Fruit fly (Drosophila melanogaster) whole organism, embryonic: Measurements from ENCODE around the gene SmE.

Experiments
- Aef1 ChIP-seq: fragments of 200-800 bp; sonication (Bioruptor generic); IDR thresholded peaks from 3 replicates; pipeline ENCODE4 v1.3.6; 2022; ENCODE audit warnings: missing biosample characterization, missing genetic modification characterization
- C15 ChIP-seq: fragments of 200-800 bp; sonication (Bioruptor generic); IDR thresholded peaks from 3 replicates; pipeline ENCODE4 v1.3.6; 2022; ENCODE audit warnings: missing biosample characterization, missing genetic modification characterization
- CG11695 ChIP-seq: fragments of 200-800 bp; sonication (Bioruptor generic); IDR thresholded peaks from 3 replicates; pipeline ENCODE4 v1.3.6; 2022; ENCODE audit warnings: missing biosample characterization, missing genetic modification characterization
- CG11696 ChIP-seq: fragments of 200-800 bp; sonication (Bioruptor generic); IDR thresholded peaks from 2 replicates; pipeline ENCODE4 v1.3.6; 2022; ENCODE audit warnings: missing biosample characterization, missing genetic modification characterization
- CG13287 ChIP-seq: fragments of 200-800 bp; sonication (Bioruptor generic); IDR thresholded peaks from 2 replicates; pipeline ENCODE4 v1.3.6; 2022; ENCODE audit warnings: missing biosample characterization, missing genetic modification characterization; ENCODE audit not compliant: partially characterized antibody
- CG15073 ChIP-seq: fragments of 200-800 bp; sonication (Bioruptor generic); optimal IDR thresholded peaks from 2 replicates; lab custom pipeline; 2016; ENCODE audit warnings: missing biosample characterization, missing genetic modification characterization
- CG15479 ChIP-seq: fragments of 200-800 bp; sonication (Bioruptor generic); optimal IDR thresholded peaks from 3 replicates; lab custom pipeline; 2019; ENCODE audit warnings: missing biosample characterization, mild to moderate bottlenecking, missing genetic modification characterization, moderate library complexity
- CG1602 ChIP-seq: fragments of 200-800 bp; sonication (Bioruptor generic); optimal IDR thresholded peaks from 3 replicates; lab custom pipeline; 2016; ENCODE audit warnings: missing biosample characterization, missing genetic modification characterization
- CG17359 ChIP-seq: fragments of 200-800 bp; sonication (Bioruptor generic); optimal IDR thresholded peaks from 3 replicates; lab custom pipeline; 2018; ENCODE audit warnings: missing biosample characterization, mild to moderate bottlenecking, missing genetic modification characterization, moderate library complexity
- CG2199 ChIP-seq: fragments of 200-800 bp; sonication (Bioruptor generic); IDR thresholded peaks from 3 replicates; pipeline ENCODE4 v1.3.6; 2022; ENCODE audit warnings: missing biosample characterization, missing genetic modification characterization
- CG31365 ChIP-seq: fragments of 200-800 bp; sonication (Bioruptor generic); optimal IDR thresholded peaks from 2 replicates; lab custom pipeline; 2018; ENCODE audit warnings: missing biosample characterization, mild to moderate bottlenecking, missing genetic modification characterization
- CG3281 ChIP-seq: fragments of 200-800 bp; sonication (Bioruptor generic); optimal IDR thresholded peaks from 3 replicates; lab custom pipeline; 2017; ENCODE audit warnings: missing biosample characterization, mild to moderate bottlenecking, missing genetic modification characterization
- CG3995 ChIP-seq: fragments of 200-800 bp; sonication (Bioruptor generic); optimal IDR thresholded peaks from 3 replicates; lab custom pipeline; 2016; ENCODE audit warnings: missing biosample characterization, missing genetic modification characterization
- CG6254 ChIP-seq: fragments of 200-800 bp; sonication (Bioruptor generic); optimal IDR thresholded peaks from 3 replicates; lab custom pipeline; 2017; ENCODE audit warnings: mild to moderate bottlenecking, missing biosample characterization, missing genetic modification reagents, missing genetic modification characterization
- CG6689 ChIP-seq: fragments of 200-800 bp; sonication (Bioruptor generic); IDR thresholded peaks from 2 replicates; pipeline ENCODE4 v1.3.6; 2022; ENCODE audit warnings: missing biosample characterization, missing genetic modification characterization
- CG6765 ChIP-seq: fragments of 200-800 bp; sonication (Bioruptor generic); optimal IDR thresholded peaks from 3 replicates; lab custom pipeline; 2017; ENCODE audit warnings: missing biosample characterization, mild to moderate bottlenecking, missing genetic modification characterization
- CG7963 ChIP-seq: fragments of 200-800 bp; sonication (Bioruptor generic); IDR thresholded peaks from 3 replicates; pipeline ENCODE4 v1.3.6; 2022; ENCODE audit warnings: missing biosample characterization, missing genetic modification characterization; ENCODE audit not compliant: partially characterized antibody
- CG8290 ChIP-seq, 3 experiments: fragments of 200-800 bp; sonication (Bioruptor generic); optimal IDR thresholded peaks; 2 replicates each; lab custom pipeline; 2016 to 2019; ENCODE audit warnings: missing biosample characterization in 3 of 3, missing genetic modification characterization in 3 of 3, mild to moderate bottlenecking in 2 of 3, moderate library complexity in 1 of 3
- CG9817 ChIP-seq: fragments of 200-800 bp; sonication (Bioruptor generic); optimal IDR thresholded peaks from 2 replicates; lab custom pipeline; 2018; ENCODE audit warnings: missing biosample characterization, mild to moderate bottlenecking, missing genetic modification characterization, moderate library complexity
- D ChIP-seq, 2 experiments: fragments of 200-800 bp in 1 of 2; fragments of >200 bp in 1 of 2; sonication (Bioruptor generic) in 1 of 2; optimal IDR thresholded peaks; 2 replicates in 1 of 2; 3 replicates in 1 of 2; lab custom pipeline; 2017; ENCODE audit warnings: mild to moderate bottlenecking in 1 of 2, missing biosample characterization in 1 of 2, missing genetic modification characterization in 1 of 2, missing genetic modification reagents in 1 of 2
- Dip2 ChIP-seq: fragments of 200-800 bp; sonication (Bioruptor generic); IDR thresholded peaks from 2 replicates; pipeline ENCODE4 v1.3.6; 2022; ENCODE audit warnings: missing biosample characterization, missing genetic modification characterization
- Drgx ChIP-seq: fragments of 200-800 bp; sonication (Bioruptor generic); IDR thresholded peaks from 2 replicates; pipeline ENCODE4 v1.3.6; 2022; ENCODE audit warnings: missing biosample characterization, missing genetic modification characterization
- Hmx ChIP-seq: fragments of 200-800 bp; sonication (Bioruptor generic); optimal IDR thresholded peaks from 2 replicates; lab custom pipeline; 2016; ENCODE audit warnings: missing biosample characterization, missing genetic modification characterization
- Hr78 ChIP-seq, 2 experiments: fragments of 200-800 bp in 1 of 2; fragments of >200 bp in 1 of 2; sonication (Bioruptor generic) in 1 of 2; optimal IDR thresholded peaks; 2 replicates each; lab custom pipeline; 2017 to 2019; ENCODE audit warnings: missing biosample characterization in 2 of 2, missing genetic modification characterization in 2 of 2, mild to moderate bottlenecking in 1 of 2, moderate library complexity in 1 of 2
- Lpt ChIP-seq: fragments of >200 bp; optimal IDR thresholded peaks from 2 replicates; lab custom pipeline; 2018; ENCODE audit warnings: missing biosample characterization, missing genetic modification characterization
- Myb ChIP-seq: fragments of 200-800 bp; sonication (Bioruptor generic); optimal IDR thresholded peaks from 2 replicates; lab custom pipeline; 2016; ENCODE audit warnings: missing biosample characterization, missing genetic modification characterization
- Nf-YC ChIP-seq: fragments of 200-800 bp; optimal IDR thresholded peaks from 3 replicates; lab custom pipeline; 2019; ENCODE audit warnings: missing biosample characterization, mild to moderate bottlenecking, missing genetic modification characterization, moderate library complexity
- Oaz ChIP-seq: fragments of 200-800 bp; sonication (Bioruptor generic); IDR thresholded peaks from 2 replicates; pipeline ENCODE4 v1.3.6; 2022; ENCODE audit warnings: missing biosample characterization, missing genetic modification characterization
- Poxn ChIP-seq: fragments of 200-800 bp; sonication (Bioruptor generic); IDR thresholded peaks from 2 replicates; pipeline ENCODE4 v1.3.6; 2022; ENCODE audit warnings: missing biosample characterization, missing genetic modification characterization
- ab ChIP-seq: fragments of 200-800 bp; sonication (Bioruptor generic); optimal IDR thresholded peaks from 2 replicates; lab custom pipeline; 2016; ENCODE audit warnings: missing biosample characterization, missing genetic modification characterization
- aop ChIP-seq: fragments of 200-800 bp; sonication (Bioruptor generic); IDR thresholded peaks from 2 replicates; pipeline ENCODE4 v1.3.6; 2022; ENCODE audit warnings: missing biosample characterization, missing genetic modification characterization
- ash1 ChIP-seq: fragments of 200-800 bp; sonication (Bioruptor generic); optimal IDR thresholded peaks from 2 replicates; lab custom pipeline; 2018; ENCODE audit warnings: missing biosample characterization, mild to moderate bottlenecking, missing genetic modification characterization
- bowl ChIP-seq: fragments of 200-800 bp; sonication (Bioruptor generic); IDR thresholded peaks from 2 replicates; pipeline ENCODE4 v1.3.6; 2022; ENCODE audit warnings: missing biosample characterization, missing genetic modification characterization
- da ChIP-seq: fragments of 200-800 bp; sonication (Bioruptor generic); optimal IDR thresholded peaks from 2 replicates; lab custom pipeline; 2016; ENCODE audit warnings: missing biosample characterization, missing genetic modification characterization
- disco-r ChIP-seq: fragments of 200-800 bp; sonication (Bioruptor generic); optimal IDR thresholded peaks from 2 replicates; lab custom pipeline; 2016; ENCODE audit warnings: missing biosample characterization, missing genetic modification characterization
- dm ChIP-seq: fragments of 200-800 bp; sonication (Bioruptor generic); optimal IDR thresholded peaks from 3 replicates; lab custom pipeline; 2016; ENCODE audit warnings: missing biosample characterization, missing genetic modification characterization
- en ChIP-seq: fragments of 200-800 bp; sonication (Bioruptor generic); optimal IDR thresholded peaks from 2 replicates; lab custom pipeline; 2016; ENCODE audit warnings: missing biosample characterization, missing genetic modification characterization
- gsb ChIP-seq: fragments of 200-800 bp; sonication (Bioruptor generic); IDR thresholded peaks from 2 replicates; pipeline ENCODE4 v1.3.6; 2022; ENCODE audit warnings: missing biosample characterization, missing genetic modification characterization
- hth ChIP-seq: fragments of >200 bp; optimal IDR thresholded peaks from 2 replicates; lab custom pipeline; 2017; ENCODE audit warnings: inconsistent platforms
- ind ChIP-seq: fragments of 200-800 bp; sonication (Bioruptor generic); optimal IDR thresholded peaks from 3 replicates; lab custom pipeline; 2016; ENCODE audit warnings: missing biosample characterization, missing genetic modification characterization
- kay ChIP-seq: fragments of 200-800 bp; sonication (Bioruptor generic); optimal IDR thresholded peaks from 2 replicates; lab custom pipeline; 2016; ENCODE audit warnings: missing biosample characterization, missing genetic modification characterization
- lab ChIP-seq: fragments of 200-800 bp; sonication (Bioruptor generic); optimal IDR thresholded peaks from 3 replicates; lab custom pipeline; 2017; ENCODE audit warnings: missing biosample characterization, missing genetic modification characterization, mild to moderate bottlenecking, moderate library complexity, missing genetic modification reagents
- mam ChIP-seq: fragments of 200-800 bp; sonication (Bioruptor generic); optimal IDR thresholded peaks from 3 replicates; lab custom pipeline; 2016; ENCODE audit warnings: missing biosample characterization, missing genetic modification characterization
- nau ChIP-seq: fragments of 200-800 bp; sonication (Bioruptor generic); optimal IDR thresholded peaks from 3 replicates; lab custom pipeline; 2017; ENCODE audit warnings: missing biosample characterization, mild to moderate bottlenecking, missing genetic modification characterization, missing genetic modification reagents
- pzg ChIP-seq: fragments of 200-800 bp; sonication (Bioruptor generic); optimal IDR thresholded peaks from 3 replicates; lab custom pipeline; 2018; ENCODE audit warnings: missing biosample characterization, mild to moderate bottlenecking, missing genetic modification characterization, moderate library complexity
- sens-2 ChIP-seq: fragments of 200-800 bp; sonication (Bioruptor generic); IDR thresholded peaks from 2 replicates; pipeline ENCODE4 v1.3.6; 2022; ENCODE audit warnings: missing biosample characterization, missing genetic modification characterization
- seq ChIP-seq: fragments of 200-800 bp; sonication (Bioruptor generic); IDR thresholded peaks from 2 replicates; pipeline ENCODE4 v1.3.6; 2022; ENCODE audit warnings: missing biosample characterization, missing genetic modification characterization
- toy ChIP-seq: fragments of 200-800 bp; sonication (Bioruptor generic); IDR thresholded peaks from 2 replicates; pipeline ENCODE4 v1.3.6; 2022; ENCODE audit warnings: missing biosample characterization, missing genetic modification characterization
- tup ChIP-seq: fragments of 200-800 bp; sonication (Bioruptor generic); optimal IDR thresholded peaks from 2 replicates; lab custom pipeline; 2016; ENCODE audit warnings: missing biosample characterization, mild to moderate bottlenecking, missing genetic modification characterization, moderate library complexity
- unc-4 ChIP-seq: fragments of 200-800 bp; sonication (Bioruptor generic); IDR thresholded peaks from 2 replicates; pipeline ENCODE4 v1.3.6; 2022; ENCODE audit warnings: missing biosample characterization, missing genetic modification characterization; ENCODE audit not compliant: partially characterized antibody
- zfh1 ChIP-seq: fragments of 200-800 bp; sonication (Bioruptor generic); IDR thresholded peaks from 3 replicates; pipeline ENCODE4 v1.3.6; 2022; ENCODE audit warnings: missing biosample characterization, missing genetic modification characterization

The SmE gene

dm6 chr2L:7916368-7916767 lies 31.1 kb upstream of the SmE start (continued):
- TF ChIP-seq zfh1 (GFP tag; lab: Robert Waterston, UW) (peak; percentile 79), lab (GFP tag; lab: Kevin White, UChicago) (peak; percentile 65), CG9817 (tag; lab: Kevin White, UChicago) (peak; percentile 81), CG6765 (no peak), dm (peak; percentile 14), ash1 (no peak), Dip2 (0 out of 2 replicates have a peak, but pooled peaks have one; percentile 6), Aef1 (peak; percentile 68), disco-r (GFP tag; lab: Kevin White, UChicago) (no peak), nau (no peak), CG11696 (GFP tag; lab: Robert Waterston, UW) (peak; percentile 36; the same call in 1 of the 2 replicates), ab (GFP tag; lab: Kevin White, UChicago) (no peak), D (optimal IDR thresholded peaks at IDR 0.05; lab: Kevin White, UChicago) (no peak), D (GFP tag; optimal IDR thresholded peaks at IDR 0.05; lab: Kevin White, UChicago) (peak; percentile 44), CG7963 (GFP tag; lab: Robert Waterston, UW) (no peak), CG6689 (GFP tag; lab: Robert Waterston, UW) (peak; percentile 61; the same call in 1 of the 2 replicates), CG6254 (GFP tag; lab: Kevin White, UChicago) (no peak), da (no peak), sens-2 (GFP tag; lab: Robert Waterston, UW) (peak; percentile 60; the same call in 1 of the 2 replicates), kay (GFP tag; lab: Kevin White, UChicago) (no peak), CG11695 (peak; percentile 72; the same call in 2 of the 3 replicates), CG15073 (GFP tag; lab: Kevin White, UChicago) (no peak), seq (peak; percentile 86), CG8290 (GFP tag; optimal IDR thresholded peaks at IDR 0.05; lab: Kevin White, UChicago) (no peak), CG8290 (tag; optimal IDR thresholded peaks at IDR 0.05; lab: Kevin White, UChicago) (peak in 1 of 2 experiments; percentile 90), CG3995 (GFP tag; lab: Kevin White, UChicago) (no peak), CG13287 (GFP tag; lab: Robert Waterston, UW) (no peak), Drgx (GFP tag; lab: Robert Waterston, UW) (peak; percentile 76), CG15479 (GFP tag; lab: Kevin White, UChicago) (no peak), CG31365 (no peak), Hr78 (GFP tag; optimal IDR thresholded peaks at IDR 0.05; lab: Kevin White, UChicago) (no peak), hth (no peak), Oaz (GFP tag; lab: Robert Waterston, UW) (peak; percentile 65), toy (GFP tag; lab: Robert Waterston, UW) (no peak), en (GFP tag; lab: Kevin White, UChicago) (no peak), Nf-YC (no peak), CG3281 (GFP tag; lab: Kevin White, UChicago) (no peak), Hmx (no peak), C15 (GFP tag; lab: Robert Waterston, UW) (peak; percentile 61; the same call in 1 of the 3 replicates), ind (GFP tag; lab: Kevin White, UChicago) (peak; percentile 38), pzg (GFP tag; lab: Kevin White, UChicago) (no peak), Myb (GFP tag; lab: Kevin White, UChicago) (peak; percentile 18), mam (GFP tag; lab: Kevin White, UChicago) (peak; percentile 53), Lpt (GFP tag; lab: Kevin White, UChicago) (no peak), CG17359 (peak; percentile 39), gsb (GFP tag; lab: Robert Waterston, UW) (no peak), tup (GFP tag; lab: Kevin White, UChicago) (no peak), aop (GFP tag; lab: Robert Waterston, UW) (0 out of 2 replicates have a peak, but pooled peaks have one; percentile 40), CG2199 (GFP tag; lab: Robert Waterston, UW) (no peak), bowl (GFP tag; lab: Robert Waterston, UW) (no peak), unc-4 (GFP tag; lab: Robert Waterston, UW) (no peak), CG1602 (GFP tag; lab: Kevin White, UChicago) (peak; percentile 52), Poxn (GFP tag; lab: Robert Waterston, UW) (peak; percentile 55)
